Worm (Caenorhabditis elegans): ENCODE measurements around the gene srh-183.

srh-183 gene

DNA sequence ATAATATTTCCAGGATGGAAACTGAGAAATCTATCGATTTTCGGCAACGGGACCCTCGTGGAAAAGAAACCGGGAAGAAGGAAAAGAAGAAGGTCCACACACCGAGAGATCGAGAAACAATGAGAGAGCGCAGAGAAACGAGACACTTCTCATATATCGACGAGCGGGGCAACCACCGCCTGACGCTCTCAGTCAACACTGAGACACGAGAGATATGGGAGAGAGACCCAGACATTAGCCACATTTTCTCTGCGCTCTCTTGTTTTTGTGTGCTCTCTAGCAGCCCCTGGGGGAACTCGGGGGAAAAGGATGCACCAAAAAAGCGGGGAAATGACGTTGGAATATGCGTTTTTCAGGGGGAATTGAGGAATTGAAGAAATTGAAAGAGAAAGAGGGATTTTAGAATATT, 27.6 kb upstream of the srh-183 start (continued):
- no peak for TF ChIP-seq B0035.1 (tag; optimal IDR thresholded peaks at IDR 0.05)
- TF ChIP-seq hsf-1 (GFP tag; IDR thresholded peaks at IDR 0.05) = no peak
- TF ChIP-seq F57C9.4 (tag; optimal IDR thresholded peaks at IDR 0.05) = no peak
- no peak for TF ChIP-seq lin-26 (GFP tag; IDR thresholded peaks at IDR 0.05)
- TF ChIP-seq mcd-1 (GFP tag; IDR thresholded peaks at IDR 0.05) = peak; percentile 49
- no peak for TF ChIP-seq madf-8 (GFP tag; conservative IDR thresholded peaks at IDR 0.05)
- TF ChIP-seq nhr-27 (tag; optimal IDR thresholded peaks at IDR 0.05) = no peak
- TF ChIP-seq hlh-12 (tag; optimal IDR thresholded peaks at IDR 0.05) = no peak
- TF ChIP-seq ekl-4 (GFP tag; IDR thresholded peaks at IDR 0.05) = no peak
- no peak for TF ChIP-seq hlh-26 (GFP tag; conservative IDR thresholded peaks at IDR 0.05)
- TF ChIP-seq B0019.2 (GFP tag; conservative IDR thresholded peaks at IDR 0.05) = no peak
- TF ChIP-seq nhr-120 (GFP tag; IDR thresholded peaks at IDR 0.05) = no peak
- no peak for TF ChIP-seq aptf-3 (GFP tag; IDR thresholded peaks at IDR 0.05)
- no peak for TF ChIP-seq tbx-9 (tag; optimal IDR thresholded peaks at IDR 0.05; ENCODE audit: borderline replicate concordance)
- TF ChIP-seq somi-1 (GFP tag; optimal IDR thresholded peaks at IDR 0.05) = peak; percentile 52
- TF ChIP-seq bed-1 (GFP tag; IDR thresholded peaks at IDR 0.05) = no peak
- 0 out of 2 replicates have a peak, but pooled peaks have one; percentile 52 for TF ChIP-seq C06A6.2 (GFP tag; conservative IDR thresholded peaks at IDR 0.05)
- TF ChIP-seq repo-1 (tag; optimal IDR thresholded peaks at IDR 0.05) = no peak
- no peak for TF ChIP-seq mes-4 (tag; optimal IDR thresholded peaks at IDR 0.05)
- no peak for TF ChIP-seq egl-18 (GFP tag; IDR thresholded peaks at IDR 0.05)
- TF ChIP-seq D2030.7 (GFP tag; IDR thresholded peaks at IDR 0.05) = no peak
- TF ChIP-seq bed-2 (GFP tag; IDR thresholded peaks at IDR 0.05) = no peak
- TF ChIP-seq sdz-38 (tag; optimal IDR thresholded peaks at IDR 0.05) = no peak
- TF ChIP-seq ceh-40 (GFP tag; IDR thresholded peaks at IDR 0.05) = no peak
- TF ChIP-seq die-1 (tag; optimal IDR thresholded peaks at IDR 0.05) = no peak
- TF ChIP-seq unc-130 (GFP tag; optimal IDR thresholded peaks at IDR 0.05) = no peak
- no peak for TF ChIP-seq F33H1.4 (GFP tag; IDR thresholded peaks at IDR 0.05)
- no peak for TF ChIP-seq nhr-90 (tag; optimal IDR thresholded peaks at IDR 0.05)
- peak; percentile 35; the same call in 1 of the 2 replicates for TF ChIP-seq rcor-1 (GFP tag; IDR thresholded peaks at IDR 0.05)
- peak; percentile 51; the same call in 1 of the 2 replicates for TF ChIP-seq B0336.3 (GFP tag; IDR thresholded peaks at IDR 0.05)
- no peak for TF ChIP-seq sea-2 (GFP tag; IDR thresholded peaks at IDR 0.05)
- peak; percentile 48; the same call in 1 of the 2 replicates for TF ChIP-seq egl-44 (GFP tag; IDR thresholded peaks at IDR 0.05)
- no peak for TF ChIP-seq unc-62 (GFP tag; optimal IDR thresholded peaks at IDR 0.05)
- no peak for TF ChIP-seq F37B4.10 (GFP tag; IDR thresholded peaks at IDR 0.05)
- peak; percentile 71 for TF ChIP-seq ama-1 (optimal IDR thresholded peaks at IDR 0.05)
- no peak for TF ChIP-seq ama-1 (GFP tag; optimal IDR thresholded peaks at IDR 0.05)
- TF ChIP-seq dox-1 (GFP tag; IDR thresholded peaks at IDR 0.05) = peak; percentile 67; the same call in 1 of the 2 replicates
- no peak for TF ChIP-seq sptf-2 (GFP tag; optimal IDR thresholded peaks at IDR 0.05)
- no peak for TF ChIP-seq T26A5.8 (tag; optimal IDR thresholded peaks at IDR 0.05)
- TF ChIP-seq lsy-27 (tag; optimal IDR thresholded peaks at IDR 0.05; ENCODE audit: borderline replicate concordance, insufficient read depth) = no peak
- no peak for TF ChIP-seq ccch-3 (GFP tag; optimal IDR thresholded peaks at IDR 0.05)
- TF ChIP-seq Y53F4B.3 (GFP tag; IDR thresholded peaks at IDR 0.05) = no peak
- TF ChIP-seq attf-3 (GFP tag; conservative IDR thresholded peaks at IDR 0.05) = no peak
- 0 out of 2 replicates have a peak, but pooled peaks have one; percentile 37 for TF ChIP-seq K11D2.4 (GFP tag; IDR thresholded peaks at IDR 0.05)
- TF ChIP-seq nfya-2 (GFP tag; IDR thresholded peaks at IDR 0.05) = no peak
- no peak for TF ChIP-seq aptf-2 (GFP tag; conservative IDR thresholded peaks at IDR 0.05)
- no peak for TF ChIP-seq pha-4 (tag; optimal IDR thresholded peaks at IDR 0.05)
- TF ChIP-seq nfyb-1 (GFP tag; IDR thresholded peaks at IDR 0.05) = peak; percentile 54
- peak; percentile 33 for TF ChIP-seq nhr-80 (tag; optimal IDR thresholded peaks at IDR 0.05)
- TF ChIP-seq lin-54 (GFP tag; optimal IDR thresholded peaks at IDR 0.05) = no peak
- TF ChIP-seq him-1 (tag; optimal IDR thresholded peaks at IDR 0.05) = no peak
